Worm (Caenorhabditis elegans): ENCODE data around the gene hum-6.

ce11 chrX:2328873-2329272 is 26.0 kb downstream of the hum-6 start:
- no peak for TF ChIP-seq elt-1 (tag; optimal IDR thresholded peaks at IDR 0.05; ENCODE audit: borderline replicate concordance, insufficient read depth)
- TF ChIP-seq snpc-4 (tag; optimal IDR thresholded peaks at IDR 0.05) = no peak
- no peak for TF ChIP-seq nhr-28 (tag; optimal IDR thresholded peaks at IDR 0.05)
- no peak for TF ChIP-seq unc-62 (GFP tag; optimal IDR thresholded peaks at IDR 0.05)
